Fruit fly (Drosophila melanogaster) whole organism, prepupa: ENCODE measurements around the gene pie.

Experiments used
- Blimp-1 ChIP-seq: fragments of 200-800 bp; sonication (Bioruptor generic); optimal IDR thresholded peaks from 3 replicates; lab custom pipeline; 2017; ENCODE audit warnings: missing biosample characterization, missing genetic modification characterization, mild to moderate bottlenecking, moderate library complexity, missing genetic modification reagents
- CG10669 ChIP-seq: fragments of 200-800 bp; sonication (Bioruptor generic); optimal IDR thresholded peaks from 3 replicates; lab custom pipeline; 2018; ENCODE audit warnings: missing biosample characterization, mild to moderate bottlenecking, missing genetic modification characterization, moderate library complexity
- CG11294 ChIP-seq: fragments of 200-800 bp; sonication (Bioruptor generic); IDR thresholded peaks from 2 replicates; pipeline ENCODE4 v1.3.6; 2022; ENCODE audit warnings: missing biosample characterization, missing genetic modification characterization
- CG11762 ChIP-seq: fragments of 200-800 bp; sonication (Bioruptor generic); optimal IDR thresholded peaks from 3 replicates; lab custom pipeline; 2016; ENCODE audit warnings: missing biosample characterization, missing genetic modification characterization; ENCODE audit not compliant: insufficient read depth
- CG15336 ChIP-seq: fragments of 200-800 bp; sonication (Bioruptor generic); IDR thresholded peaks from 2 replicates; pipeline ENCODE4 v1.3.6; 2022; ENCODE audit warnings: missing biosample characterization, missing genetic modification characterization
- CG3032 ChIP-seq: fragments of 200-800 bp; optimal IDR thresholded peaks from 2 replicates; lab custom pipeline; 2019; ENCODE audit warnings: missing biosample characterization, mild to moderate bottlenecking, missing genetic modification characterization, moderate library complexity
- CG32006 ChIP-seq: fragments of 200-800 bp; sonication (Bioruptor generic); optimal IDR thresholded peaks from 3 replicates; lab custom pipeline; 2017; ENCODE audit warnings: missing biosample characterization, mild to moderate bottlenecking, missing genetic modification characterization
- CG3919 ChIP-seq: fragments of 200-800 bp; sonication (Bioruptor generic); optimal IDR thresholded peaks from 3 replicates; lab custom pipeline; 2016; ENCODE audit warnings: missing biosample characterization, missing genetic modification characterization
- CG4318 ChIP-seq: fragments of 200-800 bp; sonication (Bioruptor generic); optimal IDR thresholded peaks from 3 replicates; lab custom pipeline; 2017; ENCODE audit warnings: missing biosample characterization, mild to moderate bottlenecking, missing genetic modification characterization
- CG6276 ChIP-seq: fragments of 200-800 bp; sonication (Bioruptor generic); optimal IDR thresholded peaks from 2 replicates; lab custom pipeline; 2017; ENCODE audit warnings: missing biosample characterization, mild to moderate bottlenecking, missing genetic modification characterization
- CG6792 ChIP-seq: fragments of 200-800 bp; sonication (Bioruptor generic); optimal IDR thresholded peaks from 3 replicates; lab custom pipeline; 2016; ENCODE audit warnings: missing biosample characterization, missing genetic modification characterization
- CG7368 ChIP-seq: fragments of 200-800 bp; sonication (Bioruptor generic); optimal IDR thresholded peaks from 3 replicates; lab custom pipeline; 2016; ENCODE audit warnings: missing biosample characterization, missing genetic modification characterization
- CG8319 ChIP-seq: fragments of 200-800 bp; sonication (Bioruptor generic); optimal IDR thresholded peaks from 3 replicates; lab custom pipeline; 2016; ENCODE audit warnings: missing biosample characterization, missing genetic modification characterization
- CG8632 ChIP-seq: fragments of 200-800 bp; sonication (Bioruptor generic); optimal IDR thresholded peaks from 3 replicates; lab custom pipeline; 2016; ENCODE audit warnings: missing biosample characterization, missing genetic modification characterization
- CG9139 ChIP-seq: fragments of 200-800 bp; sonication (Bioruptor generic); optimal IDR thresholded peaks from 3 replicates; lab custom pipeline; 2017; ENCODE audit warnings: missing biosample characterization, mild to moderate bottlenecking, missing genetic modification characterization
- Eip75B ChIP-seq: fragments of 200-800 bp; sonication (Bioruptor generic); optimal IDR thresholded peaks from 3 replicates; lab custom pipeline; 2016; ENCODE audit warnings: missing biosample characterization, missing genetic modification characterization
- Eip78C ChIP-seq: fragments of 200-800 bp; sonication (Bioruptor generic); peaks from one replicate; lab custom pipeline; 2016; ENCODE audit warnings: missing biosample characterization, missing genetic modification characterization
- Eip93F ChIP-seq: fragments of 200-800 bp; sonication (Bioruptor generic); optimal IDR thresholded peaks from 2 replicates; lab custom pipeline; 2016; ENCODE audit warnings: missing biosample characterization, mild to moderate bottlenecking, missing genetic modification characterization
- Ets21C ChIP-seq: fragments of 200-800 bp; sonication (Bioruptor generic); optimal IDR thresholded peaks from 3 replicates; lab custom pipeline; 2016; ENCODE audit warnings: missing biosample characterization, missing genetic modification characterization
- Ets96B ChIP-seq: fragments of 200-800 bp; optimal IDR thresholded peaks from 2 replicates; lab custom pipeline; 2019; ENCODE audit warnings: missing biosample characterization, mild to moderate bottlenecking, missing genetic modification characterization, moderate library complexity
- Hr39 ChIP-seq: fragments of 200-800 bp; sonication (Bioruptor generic); optimal IDR thresholded peaks from 2 replicates; lab custom pipeline; 2016; ENCODE audit warnings: missing biosample characterization, missing genetic modification characterization
- Hr4 ChIP-seq: fragments of 200-800 bp; sonication (Bioruptor generic); optimal IDR thresholded peaks from 3 replicates; lab custom pipeline; 2016; ENCODE audit warnings: missing biosample characterization, missing genetic modification characterization
- Met ChIP-seq: fragments of 200-800 bp; sonication (Bioruptor generic); optimal IDR thresholded peaks from 3 replicates; lab custom pipeline; 2016; ENCODE audit warnings: missing biosample characterization, missing genetic modification characterization
- OdsH ChIP-seq: fragments of 200-800 bp; sonication (Bioruptor generic); optimal IDR thresholded peaks from 3 replicates; lab custom pipeline; 2016; ENCODE audit warnings: missing biosample characterization, missing genetic modification characterization
- Smox ChIP-seq: fragments of 200-800 bp; sonication (Bioruptor generic); optimal IDR thresholded peaks from 3 replicates; lab custom pipeline; 2016; ENCODE audit warnings: missing biosample characterization, missing genetic modification characterization
- Sox14 ChIP-seq: fragments of 200-800 bp; sonication (Bioruptor generic); optimal IDR thresholded peaks from 3 replicates; lab custom pipeline; 2016; ENCODE audit warnings: missing biosample characterization, missing genetic modification characterization
- Sox15 ChIP-seq: fragments of 200-800 bp; sonication (Bioruptor generic); optimal IDR thresholded peaks from 3 replicates; lab custom pipeline; 2016; ENCODE audit warnings: missing biosample characterization, missing genetic modification characterization
- achi ChIP-seq: fragments of 200-800 bp; sonication (Bioruptor generic); optimal IDR thresholded peaks from 3 replicates; lab custom pipeline; 2016; ENCODE audit warnings: missing biosample characterization, missing genetic modification characterization
- acj6 ChIP-seq: fragments of 200-800 bp; sonication (Bioruptor generic); optimal IDR thresholded peaks from 3 replicates; lab custom pipeline; 2016; ENCODE audit warnings: missing biosample characterization, missing genetic modification characterization
- cyc ChIP-seq: fragments of 200-800 bp; sonication (Bioruptor generic); optimal IDR thresholded peaks from 3 replicates; lab custom pipeline; 2016; ENCODE audit warnings: missing biosample characterization, missing genetic modification characterization
- dac ChIP-seq: fragments of 200-800 bp; sonication (Bioruptor generic); optimal IDR thresholded peaks from 2 replicates; lab custom pipeline; 2017; ENCODE audit warnings: missing biosample characterization, mild to moderate bottlenecking, missing genetic modification characterization
- dsx ChIP-seq: fragments of 200-800 bp; optimal IDR thresholded peaks from 3 replicates; lab custom pipeline; 2019; ENCODE audit warnings: missing biosample characterization, mild to moderate bottlenecking, missing genetic modification characterization, moderate library complexity; ENCODE audit not compliant: poor library complexity, severe bottlenecking
- eg ChIP-seq: fragments of 200-800 bp; sonication (Bioruptor generic); IDR thresholded peaks from 3 replicates; pipeline ENCODE4 v1.3.6; 2022; ENCODE audit warnings: missing biosample characterization, missing genetic modification characterization
- esn ChIP-seq: fragments of 200-800 bp; sonication (Bioruptor generic); optimal IDR thresholded peaks from 2 replicates; lab custom pipeline; 2016; ENCODE audit warnings: missing biosample characterization, mild to moderate bottlenecking, missing genetic modification characterization, moderate library complexity
- fd59A ChIP-seq: fragments of 200-800 bp; sonication (Bioruptor generic); optimal IDR thresholded peaks from 2 replicates; lab custom pipeline; 2017; ENCODE audit warnings: missing biosample characterization, mild to moderate bottlenecking, missing genetic modification characterization, missing genetic modification reagents
- fd85E ChIP-seq: fragments of 200-800 bp; sonication (Bioruptor generic); optimal IDR thresholded peaks from 3 replicates; lab custom pipeline; 2016; ENCODE audit warnings: missing biosample characterization, missing genetic modification characterization
- fkh ChIP-seq: fragments of 200-800 bp; sonication (Bioruptor generic); optimal IDR thresholded peaks from 3 replicates; lab custom pipeline; 2017; ENCODE audit warnings: missing biosample characterization, mild to moderate bottlenecking, missing genetic modification characterization, moderate library complexity
- pdm3 ChIP-seq: fragments of 200-800 bp; sonication (Bioruptor generic); optimal IDR thresholded peaks from 3 replicates; lab custom pipeline; 2016; ENCODE audit warnings: missing biosample characterization, missing genetic modification characterization
- svp ChIP-seq: fragments of 200-800 bp; sonication (Bioruptor generic); peaks from one replicate; lab custom pipeline; 2016; ENCODE audit warnings: missing biosample characterization, missing genetic modification characterization
- topi ChIP-seq: fragments of 200-800 bp; sonication (Bioruptor generic); optimal IDR thresholded peaks from 3 replicates; lab custom pipeline; 2016; ENCODE audit warnings: missing biosample characterization, missing genetic modification characterization
- vri ChIP-seq: fragments of 200-800 bp; sonication (Bioruptor generic); optimal IDR thresholded peaks from 3 replicates; lab custom pipeline; 2016; ENCODE audit warnings: missing biosample characterization, mild to moderate bottlenecking, missing genetic modification characterization

pie gene

DNA sequence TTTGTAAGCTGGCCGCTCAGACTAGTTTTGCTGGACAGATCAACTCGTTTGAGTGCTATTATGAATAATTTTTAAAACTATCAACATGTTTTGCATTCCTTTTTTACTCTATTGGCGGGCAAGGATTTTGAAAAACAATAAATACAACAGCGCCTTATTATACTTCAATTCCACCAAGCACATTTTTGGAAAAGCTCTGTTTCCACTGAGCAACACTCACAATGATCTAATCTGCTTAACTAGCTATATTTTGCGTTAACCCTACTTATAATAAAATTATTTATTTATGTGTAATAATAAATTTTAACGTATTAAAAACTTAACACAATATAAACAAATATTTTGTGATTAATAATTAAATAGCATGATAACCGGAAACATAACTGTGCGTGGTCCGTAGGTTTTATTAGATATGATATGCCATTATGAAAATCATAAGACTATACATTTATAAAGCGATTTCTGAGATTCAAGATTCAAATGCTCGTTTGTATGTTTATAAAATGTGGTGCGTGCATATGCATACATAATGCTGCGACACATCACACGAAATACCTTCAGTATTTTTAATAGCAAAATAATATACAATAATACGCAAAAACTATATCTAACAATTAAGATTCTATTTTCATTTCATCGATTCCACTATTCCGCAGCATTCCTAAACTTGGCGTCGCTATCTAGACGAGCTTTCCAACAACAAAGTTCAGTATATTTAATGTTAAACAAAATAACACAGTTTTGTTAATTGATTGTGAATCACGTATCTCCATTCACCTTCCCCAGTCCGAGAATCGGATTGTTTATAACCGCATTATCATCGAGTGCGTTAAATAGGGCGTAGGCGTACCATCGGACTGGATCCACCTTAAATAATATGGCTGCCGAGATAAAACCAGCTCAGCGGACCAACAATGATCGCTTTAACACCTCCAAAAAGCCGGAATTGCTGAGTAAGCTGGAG lies at the start of gene pie, which contains the start of gene Wdfy2:
Gene pie (minus strand): TSS at position 138 of the 964 bp plus-strand sequence.
Gene Wdfy2 (plus strand): TSS at position 649 of the 964 bp plus-strand sequence.
- TF ChIP-seq CG3032 (tag; lab: Kevin White, UChicago) (peak; percentile 21), Hr39 (no peak), cyc (peak; percentile 6)

dm6 chr2L:10472257-10472656 lies 49.7 kb upstream of the pie start:
- TF ChIP-seq fkh (GFP tag; lab: Kevin White, UChicago) (peak; percentile 69), fd59A (GFP tag; lab: Kevin White, UChicago) (no peak), CG6276 (no peak)

- TF ChIP-seq svp (no peak), Sox15 (no peak), CG9139 (GFP tag; lab: Kevin White, UChicago) (no peak), Eip75B (no peak), achi (GFP tag; lab: Kevin White, UChicago) (no peak), Blimp-1 (GFP tag; lab: Kevin White, UChicago) (no peak), Ets96B (tag; lab: Kevin White, UChicago) (no peak), CG11294 (GFP tag; lab: Robert Waterston, UW) (no peak), Eip78C (GFP tag; lab: Kevin White, UChicago) (peak; percentile 16), CG6792 (GFP tag; lab: Kevin White, UChicago) (no peak), CG3919 (GFP tag; lab: Kevin White, UChicago) (no peak), dsx (peak; percentile 36)
Measured at dm6 chr2L:10470211-10470610, 47.6 kb upstream of the pie start.

- TF ChIP-seq CG8632 (GFP tag; lab: Kevin White, UChicago), result no peak
- TF ChIP-seq dsx, result no peak
- TF ChIP-seq Smox (GFP tag; lab: Kevin White, UChicago), result no peak
- no peak for TF ChIP-seq fd85E
- TF ChIP-seq CG7368 (GFP tag; lab: Kevin White, UChicago), result no peak
- TF ChIP-seq Hr39, result no peak
- TF ChIP-seq CG4318 (GFP tag; lab: Kevin White, UChicago), result no peak
- TF ChIP-seq svp, result no peak
- no peak for TF ChIP-seq CG9139 (GFP tag; lab: Kevin White, UChicago)
- no peak for TF ChIP-seq CG11294 (GFP tag; lab: Robert Waterston, UW)
- no peak for TF ChIP-seq acj6
- TF ChIP-seq Eip93F (GFP tag; lab: Kevin White, UChicago), result no peak
- no peak for TF ChIP-seq CG11762 (GFP tag; lab: Kevin White, UChicago)
- no peak for TF ChIP-seq CG8319 (GFP tag; lab: Kevin White, UChicago)
- TF ChIP-seq pdm3 (GFP tag; lab: Kevin White, UChicago), result no peak
- no peak for TF ChIP-seq CG3032 (tag; lab: Kevin White, UChicago)
Measured at dm6 chr2L:10468978-10469377, 46.4 kb upstream of the pie start.

dm6 chr2L:10468388-10468787 lies 45.8 kb upstream of the pie start:
- no peak for TF ChIP-seq dac
- peak; percentile 25 for TF ChIP-seq Met (GFP tag; lab: Kevin White, UChicago)
- peak; percentile 37 for TF ChIP-seq CG7368 (GFP tag; lab: Kevin White, UChicago)
- no peak; the same call in 2 of the 3 replicates for TF ChIP-seq eg
- TF ChIP-seq topi (GFP tag; lab: Kevin White, UChicago), result peak; percentile 17
- TF ChIP-seq CG15336 (GFP tag; lab: Robert Waterston, UW), result no peak; the same call in 1 of the 2 replicates
- TF ChIP-seq svp, result peak; percentile 89
- peak; percentile 38 for TF ChIP-seq cyc
- peak; percentile 30 for TF ChIP-seq Sox14
- no peak for TF ChIP-seq dsx
- peak; percentile 58 for TF ChIP-seq OdsH (GFP tag; lab: Kevin White, UChicago)
- no peak for TF ChIP-seq Ets21C (GFP tag; lab: Kevin White, UChicago)
- TF ChIP-seq CG10669 (GFP tag; lab: Kevin White, UChicago), result peak; percentile 75
- peak; percentile 69 for TF ChIP-seq Ets96B (tag; lab: Kevin White, UChicago)
- TF ChIP-seq CG8319 (GFP tag; lab: Kevin White, UChicago), result peak; percentile 4
- no peak for TF ChIP-seq vri (GFP tag; lab: Kevin White, UChicago)
- TF ChIP-seq Eip78C (GFP tag; lab: Kevin White, UChicago), result peak; percentile 81
- TF ChIP-seq fd85E, result no peak
- peak; percentile 10 for TF ChIP-seq CG6276
- peak; percentile 67 for TF ChIP-seq CG32006 (GFP tag; lab: Kevin White, UChicago)
- peak; percentile 60 for TF ChIP-seq pdm3 (GFP tag; lab: Kevin White, UChicago)
- TF ChIP-seq esn, result peak; percentile 24
- peak; percentile 43 for TF ChIP-seq Hr4
- TF ChIP-seq CG3919 (GFP tag; lab: Kevin White, UChicago), result peak; percentile 55
